Worm (Caenorhabditis elegans) whole organism, L3 larva: Measurements from ENCODE around the gene dsl-2.

Source experiments
- ama-1 ChIP-seq: fragments of 150-350 bp; optimal IDR thresholded peaks from 2 replicates; lab custom pipeline; 2018
- ceh-28 ChIP-seq: fragments of 150-350 bp; optimal IDR thresholded peaks from 2 replicates; lab custom pipeline; 2014; ENCODE audit warnings: missing biosample characterization, missing genetic modification reagents, missing genetic modification characterization
- ceh-9 ChIP-seq: sonication (generic microtip); optimal IDR thresholded peaks from 2 replicates; lab custom pipeline; 2018; ENCODE audit warnings: missing biosample characterization, missing genetic modification characterization
- nhr-77 ChIP-seq: fragments of 150-350 bp; optimal IDR thresholded peaks from 2 replicates; lab custom pipeline; 2014; ENCODE audit warnings: missing biosample characterization, missing genetic modification characterization

ce11 chrIV:1243295-1243694 lies 38.5 kb upstream of the dsl-2 start, which contains the start of gene F38A1.15:
- TF ChIP-seq ama-1 (lab: Kevin White, UChicago) (no peak), ceh-9 (no peak), ceh-28 (tag; lab: Kevin White, UChicago) (no peak), nhr-77 (no peak)
